Worm (Caenorhabditis elegans) whole organism, L3 larva: ENCODE measurements around the gene F59A6.12.

Experiments used
- ama-1 ChIP-seq: fragments of 150-350 bp; optimal IDR thresholded peaks from 2 replicates; lab custom pipeline; 2018
- ceh-28 ChIP-seq: fragments of 150-350 bp; optimal IDR thresholded peaks from 2 replicates; lab custom pipeline; 2014; ENCODE audit warnings: missing biosample characterization, missing genetic modification reagents, missing genetic modification characterization
- elt-1 ChIP-seq: fragments of 150-350 bp; optimal IDR thresholded peaks from 2 replicates; lab custom pipeline; 2014; ENCODE audit warnings: missing biosample characterization, missing genetic modification characterization
- eor-1 ChIP-seq, 2 experiments: fragments of 150-350 bp; optimal IDR thresholded peaks; 2 replicates each; lab custom pipeline; 2014 to 2018; ENCODE audit warnings: missing biosample characterization in 2 of 2, missing genetic modification characterization in 2 of 2
- nhr-11 ChIP-seq: fragments of 150-350 bp; optimal IDR thresholded peaks from 2 replicates; lab custom pipeline; 2014; ENCODE audit warnings: missing biosample characterization, missing genetic modification characterization
- nhr-25 ChIP-seq: sonication (generic microtip); optimal IDR thresholded peaks from 2 replicates; lab custom pipeline; 2017; ENCODE audit warnings: missing biosample characterization, missing genetic modification characterization
- pha-4 ChIP-seq: fragments of 150-350 bp; optimal IDR thresholded peaks from 2 replicates; lab custom pipeline; 2014; ENCODE audit warnings: missing biosample characterization, missing genetic modification reagents, missing genetic modification characterization
- unc-62 ChIP-seq: fragments of 150-350 bp; sonication (generic microtip); optimal IDR thresholded peaks from 4 replicates; lab custom pipeline; 2014; ENCODE audit warnings: missing biosample characterization, missing genetic modification reagents, missing genetic modification characterization

DNA sequence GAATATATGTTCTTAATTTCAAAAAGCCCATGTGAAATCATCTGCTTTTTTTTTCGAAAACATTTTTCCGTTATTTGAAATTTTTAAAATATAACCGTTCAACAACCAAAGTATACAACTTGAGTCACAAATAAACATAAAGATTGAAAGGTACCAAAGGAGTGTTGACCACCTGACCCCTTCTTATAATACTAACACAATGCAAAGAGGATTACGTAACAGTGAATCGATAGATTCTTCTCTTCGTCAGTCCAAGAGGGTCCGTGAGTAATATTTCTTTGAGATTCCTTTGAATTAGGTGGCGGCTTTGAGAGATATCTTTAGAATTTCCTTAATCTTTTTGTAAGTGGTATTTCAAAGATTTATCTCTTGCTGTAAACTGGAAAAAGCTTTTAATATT is 4.3 kb upstream of the F59A6.12 start:
- TF ChIP-seq unc-62 (no peak), nhr-11 (no peak), pha-4 (tag; lab: Kevin White, UChicago) (no peak), eor-1 (tag; optimal IDR thresholded peaks at IDR 0.05; lab: Kevin White, UChicago) (no peak), nhr-25 (tag; lab: Kevin White, UChicago) (no peak), ama-1 (lab: Kevin White, UChicago) (no peak), ceh-28 (tag; lab: Kevin White, UChicago) (no peak), elt-1 (tag; lab: Kevin White, UChicago) (no peak)
